Worm (Caenorhabditis elegans): Measurements from ENCODE around the gene K02G10.5.

- TF ChIP-seq ref-1 (GFP tag; conservative IDR thresholded peaks at IDR 0.05) (no peak), med-1 (GFP tag; optimal IDR thresholded peaks at IDR 0.05; ENCODE audit: insufficient read depth) (no peak), cog-1 (tag; optimal IDR thresholded peaks at IDR 0.05) (no peak), klf-2 (GFP tag; conservative IDR thresholded peaks at IDR 0.05) (no peak), flt-1 (GFP tag; IDR thresholded peaks at IDR 0.05) (no peak), tab-1 (GFP tag; IDR thresholded peaks at IDR 0.05) (no peak), ztf-23 (GFP tag; IDR thresholded peaks at IDR 0.05) (no peak), ztf-29 (GFP tag; IDR thresholded peaks at IDR 0.05) (no peak), T22C8.4 (GFP tag; IDR thresholded peaks at IDR 0.05) (no peak)
Observed at ce11 chrX:4704877-4705276, 13.9 kb upstream of the K02G10.5 start, which contains the start of gene aqp-8.

Data from whole organism, midembryonic.